Fruit fly (Drosophila melanogaster): Measurements from ENCODE around the gene stx.

The stx gene

dm6 chrX:10744773-10745589, at the start of gene stx:
Gene stx (minus strand): TSS chrX:10744943.
- TF ChIP-seq Sin3A (optimal IDR thresholded peaks at IDR 0.05) (peak; percentile 100), h (optimal IDR thresholded peaks at IDR 0.05) (no peak), Myc (optimal IDR thresholded peaks at IDR 0.05) (no peak), insv (optimal IDR thresholded peaks at IDR 0.05) (peak; percentile 3)

- TF ChIP-seq Sin3A (optimal IDR thresholded peaks at IDR 0.05), result no peak
- TF ChIP-seq insv (optimal IDR thresholded peaks at IDR 0.05), result no peak
- no peak for TF ChIP-seq Myc (optimal IDR thresholded peaks at IDR 0.05)
- TF ChIP-seq ttk (optimal IDR thresholded peaks at IDR 0.05), result no peak
- TF ChIP-seq h (optimal IDR thresholded peaks at IDR 0.05), result no peak
Measured at dm6 chrX:10789279-10789678, 44.5 kb upstream of the stx start.

- TF ChIP-seq psq (optimal IDR thresholded peaks at IDR 0.05) (no peak), Sin3A (optimal IDR thresholded peaks at IDR 0.05) (no peak), ttk (optimal IDR thresholded peaks at IDR 0.05) (no peak), insv (optimal IDR thresholded peaks at IDR 0.05) (no peak), h (optimal IDR thresholded peaks at IDR 0.05) (no peak), Myc (optimal IDR thresholded peaks at IDR 0.05) (no peak)
Measured at dm6 chrX:10787352-10787751, 42.6 kb upstream of the stx start.

dm6 chrX:10786443-10787097, 41.8 kb upstream of the stx start, which contains the start of the genes Ant2 and sesB:
Gene Ant2 (minus strand): TSS chrX:10786907.
Gene sesB (minus strand): TSS chrX:10786958.
- TF ChIP-seq Sin3A (optimal IDR thresholded peaks at IDR 0.05) (no peak), ttk (optimal IDR thresholded peaks at IDR 0.05) (no peak), Myc (optimal IDR thresholded peaks at IDR 0.05) (no peak), h (optimal IDR thresholded peaks at IDR 0.05) (no peak), insv (optimal IDR thresholded peaks at IDR 0.05) (no peak), psq (optimal IDR thresholded peaks at IDR 0.05) (no peak)

- TF ChIP-seq ttk (optimal IDR thresholded peaks at IDR 0.05) (no peak), h (optimal IDR thresholded peaks at IDR 0.05) (no peak), psq (optimal IDR thresholded peaks at IDR 0.05) (no peak), Sin3A (optimal IDR thresholded peaks at IDR 0.05) (no peak), insv (optimal IDR thresholded peaks at IDR 0.05) (no peak), Myc (optimal IDR thresholded peaks at IDR 0.05) (no peak)
Measured at dm6 chrX:10785920-10786361, 41.2 kb upstream of the stx start.

- TF ChIP-seq ttk (optimal IDR thresholded peaks at IDR 0.05) (no peak), Sin3A (optimal IDR thresholded peaks at IDR 0.05) (no peak), psq (optimal IDR thresholded peaks at IDR 0.05) (no peak), insv (optimal IDR thresholded peaks at IDR 0.05) (no peak), Myc (optimal IDR thresholded peaks at IDR 0.05) (no peak), h (optimal IDR thresholded peaks at IDR 0.05) (no peak)
Measured at dm6 chrX:10784812-10785638, 40.3 kb upstream of the stx start.

dm6 chrX:10784330-10784778, 39.6 kb upstream of the stx start:
- TF ChIP-seq psq (optimal IDR thresholded peaks at IDR 0.05) (no peak), ttk (optimal IDR thresholded peaks at IDR 0.05) (no peak), Sin3A (optimal IDR thresholded peaks at IDR 0.05) (no peak), Myc (optimal IDR thresholded peaks at IDR 0.05) (no peak), insv (optimal IDR thresholded peaks at IDR 0.05) (no peak), h (optimal IDR thresholded peaks at IDR 0.05) (no peak)

dm6 chrX:10783374-10784064, 38.8 kb upstream of the stx start:
- TF ChIP-seq insv (optimal IDR thresholded peaks at IDR 0.05) (no peak), h (optimal IDR thresholded peaks at IDR 0.05) (no peak), psq (optimal IDR thresholded peaks at IDR 0.05) (no peak), ttk (optimal IDR thresholded peaks at IDR 0.05) (no peak), Myc (optimal IDR thresholded peaks at IDR 0.05) (no peak), Sin3A (optimal IDR thresholded peaks at IDR 0.05) (no peak)

dm6 chrX:10775690-10776089, 30.9 kb upstream of the stx start:
- TF ChIP-seq Myc (optimal IDR thresholded peaks at IDR 0.05) (no peak), h (optimal IDR thresholded peaks at IDR 0.05) (no peak), Sin3A (optimal IDR thresholded peaks at IDR 0.05) (no peak), insv (optimal IDR thresholded peaks at IDR 0.05) (no peak), psq (optimal IDR thresholded peaks at IDR 0.05) (no peak), ttk (optimal IDR thresholded peaks at IDR 0.05) (no peak)

- TF ChIP-seq Sin3A (optimal IDR thresholded peaks at IDR 0.05), result no peak
- no peak for TF ChIP-seq h (optimal IDR thresholded peaks at IDR 0.05)
- TF ChIP-seq Myc (optimal IDR thresholded peaks at IDR 0.05), result no peak
- no peak for TF ChIP-seq psq (optimal IDR thresholded peaks at IDR 0.05)
- no peak for TF ChIP-seq ttk (optimal IDR thresholded peaks at IDR 0.05)
- TF ChIP-seq insv (optimal IDR thresholded peaks at IDR 0.05), result no peak
Measured at dm6 chrX:10774957-10775682, 30.4 kb upstream of the stx start.
